Worm (Caenorhabditis elegans) whole organism, late embryonic: Measurements from ENCODE around the gene abf-4.

Experiments used
- C08G9.2 ChIP-seq: sonication (generic microtip); optimal IDR thresholded peaks from 2 replicates; lab custom pipeline; 2016; ENCODE audit warnings: mild to moderate bottlenecking, missing genetic modification characterization, moderate library complexity, missing compliant biosample characterization
- F13H6.1 ChIP-seq: sonication (generic microtip); optimal IDR thresholded peaks from 2 replicates; lab custom pipeline; 2016; ENCODE audit warnings: missing genetic modification characterization, missing compliant biosample characterization
- K02D7.2 ChIP-seq: sonication (generic microtip); optimal IDR thresholded peaks from 2 replicates; lab custom pipeline; 2017; ENCODE audit warnings: mild to moderate bottlenecking, missing genetic modification characterization, missing compliant biosample characterization
- K09A11.1 ChIP-seq: sonication (generic microtip); optimal IDR thresholded peaks from 2 replicates; lab custom pipeline; 2017; ENCODE audit warnings: antibody characterized with exemption, mild to moderate bottlenecking, missing genetic modification characterization, missing compliant biosample characterization; ENCODE audit not compliant: insufficient read depth
- ceh-14 ChIP-seq: sonication (generic microtip); optimal IDR thresholded peaks from 2 replicates; lab custom pipeline; 2016; ENCODE audit warnings: missing genotype, missing genetic modification characterization, missing compliant biosample characterization
- ceh-18 ChIP-seq: sonication (generic microtip); optimal IDR thresholded peaks from 2 replicates; lab custom pipeline; 2016; ENCODE audit warnings: missing genetic modification characterization, missing compliant biosample characterization
- ceh-2 ChIP-seq: sonication (generic microtip); optimal IDR thresholded peaks from 2 replicates; lab custom pipeline; 2016; ENCODE audit warnings: missing genotype, missing genetic modification characterization, missing compliant biosample characterization
- ceh-22 ChIP-seq: sonication (generic microtip); optimal IDR thresholded peaks from 2 replicates; lab custom pipeline; 2017; ENCODE audit warnings: missing biosample characterization, missing genetic modification characterization
- ceh-30 ChIP-seq: fragments of 150-350 bp; optimal IDR thresholded peaks from 2 replicates; lab custom pipeline; 2014; ENCODE audit warnings: missing biosample characterization, missing genetic modification characterization
- ceh-34 ChIP-seq: sonication (generic microtip); optimal IDR thresholded peaks from 2 replicates; lab custom pipeline; 2016; ENCODE audit warnings: mild to moderate bottlenecking, missing genetic modification characterization, missing compliant biosample characterization
- che-1 ChIP-seq: sonication (generic microtip); optimal IDR thresholded peaks from 2 replicates; lab custom pipeline; 2016; ENCODE audit warnings: mild to moderate bottlenecking, missing genetic modification characterization, missing compliant biosample characterization
- dmd-4 ChIP-seq: sonication (generic microtip); optimal IDR thresholded peaks from 2 replicates; lab custom pipeline; 2016; ENCODE audit warnings: borderline replicate concordance, missing genetic modification characterization, missing compliant biosample characterization
- dve-1 ChIP-seq: sonication (generic microtip); optimal IDR thresholded peaks from 2 replicates; lab custom pipeline; 2017; ENCODE audit warnings: antibody characterized with exemption, mild to moderate bottlenecking, missing genetic modification characterization, missing compliant biosample characterization
- elt-2 ChIP-seq: sonication (generic microtip); optimal IDR thresholded peaks from 2 replicates; lab custom pipeline; 2016; ENCODE audit warnings: missing genetic modification reagents, missing genetic modification characterization, missing compliant biosample characterization
- elt-4 ChIP-seq: sonication (generic microtip); optimal IDR thresholded peaks from 2 replicates; lab custom pipeline; 2016; ENCODE audit warnings: missing genetic modification characterization, missing compliant biosample characterization
- ets-4 ChIP-seq: sonication (generic microtip); optimal IDR thresholded peaks from 2 replicates; lab custom pipeline; 2016; ENCODE audit warnings: missing genetic modification characterization, missing compliant biosample characterization
- fkh-10 ChIP-seq: fragments of 150-350 bp; optimal IDR thresholded peaks from 2 replicates; lab custom pipeline; 2014; ENCODE audit warnings: missing biosample characterization, missing genetic modification reagents, missing genetic modification characterization
- fkh-6 ChIP-seq: sonication (generic microtip); optimal IDR thresholded peaks from 2 replicates; lab custom pipeline; 2016; ENCODE audit warnings: missing genetic modification characterization, missing compliant biosample characterization
- gmeb-2 ChIP-seq: sonication (generic microtip); optimal IDR thresholded peaks from 2 replicates; lab custom pipeline; 2016; ENCODE audit warnings: missing genetic modification characterization, inconsistent platforms, missing compliant biosample characterization
- hlh-13 ChIP-seq: fragments of 200-800 bp; sonication (Bioruptor generic); optimal IDR thresholded peaks from 2 replicates; lab custom pipeline; 2018; ENCODE audit warnings: mild to moderate bottlenecking, missing genetic modification characterization, missing compliant biosample characterization
- hlh-30 ChIP-seq: sonication (generic microtip); optimal IDR thresholded peaks from 2 replicates; lab custom pipeline; 2017; ENCODE audit warnings: antibody characterized with exemption, missing genetic modification characterization, missing compliant biosample characterization; ENCODE audit not compliant: insufficient read depth
- hlh-6 ChIP-seq: sonication (generic microtip); optimal IDR thresholded peaks from 2 replicates; lab custom pipeline; 2016; ENCODE audit warnings: missing genotype, missing genetic modification characterization, missing compliant biosample characterization
- hlh-8 ChIP-seq: sonication (generic microtip); optimal IDR thresholded peaks from 2 replicates; lab custom pipeline; 2016; ENCODE audit warnings: missing genotype, missing genetic modification characterization, missing compliant biosample characterization
- lim-6 ChIP-seq: sonication (generic microtip); optimal IDR thresholded peaks from 2 replicates; lab custom pipeline; 2016; ENCODE audit warnings: missing genetic modification characterization, missing compliant biosample characterization
- lin-11 ChIP-seq: fragments of 200-800 bp; sonication (Bioruptor generic); optimal IDR thresholded peaks from 2 replicates; lab custom pipeline; 2018; ENCODE audit warnings: mild to moderate bottlenecking, missing genetic modification characterization, missing compliant biosample characterization
- nfya-1 ChIP-seq: sonication (generic microtip); optimal IDR thresholded peaks from 2 replicates; lab custom pipeline; 2017; ENCODE audit warnings: missing genetic modification characterization, mild to moderate bottlenecking, missing compliant biosample characterization, antibody characterized with exemption, moderate library complexity
- npax-4 ChIP-seq: sonication (generic microtip); optimal IDR thresholded peaks from 2 replicates; lab custom pipeline; 2016; ENCODE audit warnings: missing genetic modification characterization, missing compliant biosample characterization
- pag-3 ChIP-seq: sonication (generic microtip); optimal IDR thresholded peaks from 2 replicates; lab custom pipeline; 2016; ENCODE audit warnings: missing compliant biosample characterization, missing genetic modification characterization, borderline replicate concordance
- pat-9 ChIP-seq: fragments of 200-800 bp; sonication (Bioruptor generic); optimal IDR thresholded peaks from 2 replicates; lab custom pipeline; 2018; ENCODE audit warnings: mild to moderate bottlenecking, missing genetic modification characterization, moderate library complexity, missing compliant biosample characterization
- pha-4 ChIP-seq: fragments of 150-350 bp; optimal IDR thresholded peaks from 2 replicates; lab custom pipeline; 2018; ENCODE audit warnings: missing biosample characterization, missing genetic modification reagents, missing genetic modification characterization
- pqm-1 ChIP-seq: sonication (generic microtip); optimal IDR thresholded peaks from 2 replicates; lab custom pipeline; 2016; ENCODE audit warnings: missing genetic modification characterization, missing compliant biosample characterization
- pros-1 ChIP-seq: fragments of 150-350 bp; optimal IDR thresholded peaks from 2 replicates; lab custom pipeline; 2014; ENCODE audit warnings: missing biosample characterization, missing genetic modification reagents, missing genetic modification characterization
- ref-2 ChIP-seq: sonication (generic microtip); optimal IDR thresholded peaks from 2 replicates; lab custom pipeline; 2016; ENCODE audit warnings: missing genetic modification characterization, missing compliant biosample characterization
- syd-9 ChIP-seq: sonication (generic microtip); optimal IDR thresholded peaks from 2 replicates; lab custom pipeline; 2016; ENCODE audit warnings: mild to moderate bottlenecking, missing genetic modification characterization, moderate library complexity, missing compliant biosample characterization
- tbx-2 ChIP-seq: sonication (generic microtip); optimal IDR thresholded peaks from 2 replicates; lab custom pipeline; 2016; ENCODE audit warnings: missing genetic modification characterization, missing compliant biosample characterization
- ttx-3 ChIP-seq: sonication (generic microtip); optimal IDR thresholded peaks from 2 replicates; lab custom pipeline; 2016; ENCODE audit warnings: missing genetic modification reagents, missing genetic modification characterization, missing compliant biosample characterization
- unc-3 ChIP-seq, 2 experiments: fragments of 200-800 bp in 1 of 2; sonication (Bioruptor generic) in 1 of 2; sonication (generic microtip) in 1 of 2; conservative IDR thresholded peaks in 1 of 2; optimal IDR thresholded peaks in 1 of 2; 2 replicates each; pipeline versions ENCODE4 v1.3.6 to Lab custom; 2016 to 2022; ENCODE audit warnings: missing compliant biosample characterization in 2 of 2, missing genetic modification characterization in 2 of 2, missing genetic modification reagents in 1 of 2
- ztf-16 ChIP-seq: sonication (generic microtip); optimal IDR thresholded peaks from 2 replicates; lab custom pipeline; 2017; ENCODE audit warnings: missing genetic modification characterization, missing compliant biosample characterization

The abf-4 gene

DNA sequence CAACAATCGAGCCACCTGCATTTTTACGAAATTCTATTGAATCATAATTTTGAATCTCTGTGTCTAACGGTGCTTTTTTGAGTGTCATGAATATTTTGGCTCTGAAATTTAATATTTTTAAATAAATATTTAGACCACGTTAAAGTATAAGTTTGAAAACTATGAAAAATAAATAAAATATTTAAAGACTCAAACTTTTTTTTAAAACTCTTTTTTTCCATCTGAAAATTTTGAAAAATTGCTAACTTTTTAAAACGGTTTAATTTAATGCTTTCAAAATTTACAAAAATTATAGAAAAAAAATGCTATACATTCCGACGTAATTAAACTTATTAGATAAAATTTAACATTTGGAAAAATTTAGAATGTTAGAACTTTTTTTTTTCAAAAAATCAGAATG, 14.1 kb downstream of the abf-4 start, which contains the start of gene slc-36.3:
TSS of gene slc-36.3 (minus strand) at position 101 of the 400 bp plus-strand sequence.
- TF ChIP-seq ztf-16 (tag; lab: Kevin White, UChicago) (no peak), fkh-6 (tag; lab: Kevin White, UChicago) (no peak), C08G9.2 (no peak), hlh-8 (no peak), dmd-4 (tag; lab: Kevin White, UChicago) (no peak), pag-3 (tag; lab: Kevin White, UChicago) (no peak), lim-6 (tag; lab: Kevin White, UChicago) (no peak), ceh-14 (tag; lab: Kevin White, UChicago) (no peak), elt-4 (tag; lab: Kevin White, UChicago) (no peak)

DNA sequence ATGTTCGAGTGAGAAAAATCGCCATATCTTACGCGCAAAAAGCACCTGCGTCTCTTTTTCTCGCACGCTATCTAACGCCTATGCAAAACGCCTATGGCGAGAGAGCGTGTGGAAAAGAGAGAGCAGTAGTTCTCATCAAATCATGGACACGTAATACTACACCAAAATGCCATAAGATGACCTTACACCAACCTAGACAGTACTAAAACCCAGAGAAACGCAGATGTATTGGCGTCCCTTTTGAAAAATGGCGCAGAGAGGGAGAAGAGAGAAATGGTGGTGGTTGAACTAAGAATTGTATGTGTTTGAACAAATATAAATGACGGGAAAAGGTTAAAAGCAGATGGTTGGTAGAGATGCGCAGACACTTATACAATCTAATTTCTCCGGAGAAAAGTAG, 19.1 kb downstream of the abf-4 start, which contains the start of gene Y38H6C.16:
TSS of gene Y38H6C.16 (minus strand) at position 293 of the 400 bp plus-strand sequence.
- TF ChIP-seq ceh-2 (tag; lab: Kevin White, UChicago) (no peak), lin-11 (tag; lab: Kevin White, UChicago) (no peak), elt-2 (tag; lab: Kevin White, UChicago) (peak; percentile 14)

DNA sequence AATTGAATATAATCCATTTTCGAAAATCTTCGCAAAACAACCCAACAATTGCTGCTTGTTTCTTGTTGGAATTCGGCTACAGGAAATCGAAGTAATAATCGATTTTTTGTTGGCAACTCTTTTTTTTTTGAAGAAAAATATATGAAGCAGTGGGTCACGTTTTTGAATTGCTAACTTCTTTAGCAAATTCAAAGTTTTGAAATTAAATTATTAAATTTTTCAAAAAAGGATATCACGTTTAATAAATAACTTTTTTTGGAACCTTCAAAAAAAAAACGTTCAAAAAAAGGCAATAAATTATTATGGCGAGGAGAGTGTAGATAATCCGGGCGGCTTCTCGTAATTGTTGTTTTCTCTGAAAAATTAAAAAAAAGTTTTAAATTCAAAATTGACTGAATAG, 22.0 kb downstream of the abf-4 start, which contains the start of gene Y38H6C.15:
TSS of gene Y38H6C.15 (minus strand) at position 101 of the 400 bp plus-strand sequence.
- TF ChIP-seq C08G9.2 = no peak

DNA sequence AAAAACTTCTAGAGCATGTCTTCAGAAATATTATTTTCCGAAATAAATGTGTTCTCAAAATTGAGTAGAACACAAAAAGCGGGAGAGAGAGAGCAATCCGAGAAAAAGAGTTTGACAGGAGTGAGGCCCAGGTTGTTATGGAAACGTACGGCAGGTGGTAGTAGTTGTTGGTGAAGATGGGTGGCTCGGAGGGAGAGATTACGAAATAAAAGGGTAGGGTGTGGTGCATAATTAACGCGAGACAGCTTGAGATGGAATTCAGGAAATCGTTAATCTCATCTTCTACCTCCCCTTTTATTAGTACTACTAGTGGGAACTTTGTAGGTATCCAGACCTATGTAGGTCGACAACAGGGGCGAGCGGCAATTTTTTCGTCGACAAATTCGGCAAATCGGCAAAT, 24.1 kb downstream of the abf-4 start, which contains the start of gene famh-161:
TSS of gene famh-161 (minus strand) at position 101 of the 400 bp plus-strand sequence.
- TF ChIP-seq syd-9 = no peak
- TF ChIP-seq dmd-4 (tag; lab: Kevin White, UChicago) = no peak
- no peak for TF ChIP-seq F13H6.1 (tag; lab: Kevin White, UChicago)
- no peak for TF ChIP-seq che-1 (tag; lab: Kevin White, UChicago)
- TF ChIP-seq lim-6 (tag; lab: Kevin White, UChicago) = no peak
- no peak for TF ChIP-seq ttx-3 (tag; lab: Kevin White, UChicago)
- TF ChIP-seq npax-4 (tag; lab: Kevin White, UChicago) = no peak
- TF ChIP-seq dve-1 (tag; lab: Kevin White, UChicago) = no peak
- TF ChIP-seq unc-3 (GFP tag; conservative IDR thresholded peaks at IDR 0.05; lab: Robert Waterston, UW) = no peak
- no peak for TF ChIP-seq unc-3 (tag; optimal IDR thresholded peaks at IDR 0.05; lab: Kevin White, UChicago)
- no peak for TF ChIP-seq pat-9 (tag; lab: Kevin White, UChicago)
- TF ChIP-seq pqm-1 (tag; lab: Kevin White, UChicago) = no peak
- no peak for TF ChIP-seq K02D7.2
- TF ChIP-seq nfya-1 (tag; lab: Kevin White, UChicago) = no peak
- no peak for TF ChIP-seq ceh-2 (tag; lab: Kevin White, UChicago)
- TF ChIP-seq ceh-18 (tag; lab: Kevin White, UChicago) = no peak
- no peak for TF ChIP-seq fkh-10 (GFP tag; lab: Kevin White, UChicago)

DNA sequence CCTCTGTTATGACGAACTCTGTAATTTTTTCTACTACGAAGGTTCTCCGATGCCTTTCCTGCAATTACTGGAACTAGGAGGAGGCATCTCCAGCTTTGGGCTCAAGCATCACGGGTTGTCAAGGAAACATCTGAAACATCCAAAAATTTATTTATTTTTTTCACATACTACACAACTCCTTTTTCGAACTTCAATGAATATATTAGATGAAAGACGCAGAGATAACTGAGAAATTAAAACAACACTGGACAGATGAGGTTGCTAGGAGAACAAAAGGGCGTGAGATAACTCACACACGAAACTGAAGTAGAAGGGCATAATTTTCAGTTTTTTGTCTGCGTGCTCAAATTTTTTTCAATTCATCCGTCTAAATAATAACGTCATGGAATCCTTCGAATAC, 30.7 kb downstream of the abf-4 start, which contains the start of gene Y38H6C.13:
TSS of gene Y38H6C.13 (plus strand) at position 301 of the 400 bp plus-strand sequence.
- TF ChIP-seq unc-3 (GFP tag; conservative IDR thresholded peaks at IDR 0.05; lab: Robert Waterston, UW) = no peak
- TF ChIP-seq unc-3 (tag; optimal IDR thresholded peaks at IDR 0.05; lab: Kevin White, UChicago) = no peak
- TF ChIP-seq hlh-6 (tag; lab: Kevin White, UChicago) = no peak
- TF ChIP-seq ets-4 (tag; lab: Kevin White, UChicago) = no peak
- no peak for TF ChIP-seq tbx-2 (tag; lab: Kevin White, UChicago)
- TF ChIP-seq ceh-30 (tag; lab: Kevin White, UChicago) = no peak
- TF ChIP-seq ceh-22 = no peak
- TF ChIP-seq K09A11.1 = no peak
- TF ChIP-seq hlh-30 (tag; lab: Kevin White, UChicago) = no peak
- no peak for TF ChIP-seq pat-9 (tag; lab: Kevin White, UChicago)
- TF ChIP-seq ref-2 (tag; lab: Kevin White, UChicago) = no peak
- TF ChIP-seq ceh-34 (tag; lab: Kevin White, UChicago) = no peak
- TF ChIP-seq npax-4 (tag; lab: Kevin White, UChicago) = no peak
- no peak for TF ChIP-seq hlh-13 (GFP tag; lab: Kevin White, UChicago)
- no peak for TF ChIP-seq pha-4 (tag; lab: Kevin White, UChicago)
- TF ChIP-seq gmeb-2 (tag; lab: Kevin White, UChicago) = no peak
- no peak for TF ChIP-seq ceh-2 (tag; lab: Kevin White, UChicago)
- no peak for TF ChIP-seq pros-1 (tag; lab: Kevin White, UChicago)
- no peak for TF ChIP-seq dve-1 (tag; lab: Kevin White, UChicago)
